Fruit fly (Drosophila melanogaster) whole organism, wandering third instar larva: Measurements from ENCODE around the gene CG8562.

ENCODE experiments used
- Abd-B ChIP-seq: fragments of >200 bp; optimal IDR thresholded peaks from 2 replicates; lab custom pipeline; 2017; ENCODE audit warnings: missing biosample characterization, missing genetic modification characterization
- CG32264 ChIP-seq: fragments of 200-800 bp; sonication (Bioruptor generic); optimal IDR thresholded peaks from 2 replicates; lab custom pipeline; 2016; ENCODE audit warnings: missing biosample characterization, missing genetic modification characterization
- CG9705 ChIP-seq: fragments of 200-800 bp; sonication (Bioruptor generic); optimal IDR thresholded peaks from 2 replicates; lab custom pipeline; 2018; ENCODE audit warnings: missing biosample characterization, mild to moderate bottlenecking, missing genetic modification characterization
- CrebA ChIP-seq: fragments of 200-800 bp; sonication (Bioruptor generic); optimal IDR thresholded peaks from 2 replicates; lab custom pipeline; 2016; ENCODE audit warnings: missing biosample characterization, mild to moderate bottlenecking, missing genetic modification characterization, borderline replicate concordance
- Dfd ChIP-seq: fragments of >200 bp; optimal IDR thresholded peaks from 2 replicates; lab custom pipeline; 2017; ENCODE audit warnings: missing biosample characterization, missing genetic modification characterization
- Dif ChIP-seq: fragments of 200-275, 200-300 bp; sonication (Bioruptor generic); optimal IDR thresholded peaks from 2 replicates; lab custom pipeline; 2018; ENCODE audit warnings: missing biosample characterization, missing genetic modification characterization; ENCODE audit not compliant: partially characterized antibody
- GATAd ChIP-seq: sonication (Bioruptor generic); optimal IDR thresholded peaks from 2 replicates; lab custom pipeline; 2016; ENCODE audit warnings: missing biosample characterization, missing genetic modification characterization
- HLH106 ChIP-seq: fragments of 200-800 bp; optimal IDR thresholded peaks from 3 replicates; lab custom pipeline; 2019; ENCODE audit warnings: missing biosample characterization, mild to moderate bottlenecking, missing genetic modification characterization, moderate library complexity
- Hnf4 ChIP-seq: fragments of 200-800 bp; sonication (Bioruptor generic); optimal IDR thresholded peaks from 2 replicates; lab custom pipeline; 2016; ENCODE audit warnings: missing biosample characterization, mild to moderate bottlenecking, missing genetic modification characterization
- Hr78 ChIP-seq: fragments of >200 bp; optimal IDR thresholded peaks from 2 replicates; lab custom pipeline; 2017; ENCODE audit warnings: missing biosample characterization, missing genetic modification characterization
- Hr83 ChIP-seq: fragments of 200-300 bp; sonication (Bioruptor generic); optimal IDR thresholded peaks from 2 replicates; lab custom pipeline; 2016; ENCODE audit warnings: missing biosample characterization, mild to moderate bottlenecking, missing genetic modification characterization, moderate library complexity; ENCODE audit not compliant: poor library complexity, severe bottlenecking
- Mio ChIP-seq: sonication (Bioruptor generic); optimal IDR thresholded peaks from 2 replicates; lab custom pipeline; 2016; ENCODE audit warnings: missing biosample characterization, missing genetic modification characterization
- Myc ChIP-seq: fragments of >200 bp; optimal IDR thresholded peaks from 2 replicates; lab custom pipeline; 2017
- N ChIP-seq: fragments of >200 bp; optimal IDR thresholded peaks from 2 replicates; lab custom pipeline; 2018; ENCODE audit warnings: missing biosample characterization, missing external identifiers, missing genetic modification characterization
- OdsH ChIP-seq: fragments of 200-800 bp; sonication (Bioruptor generic); optimal IDR thresholded peaks from 2 replicates; lab custom pipeline; 2016; ENCODE audit warnings: missing biosample characterization, mild to moderate bottlenecking, missing genetic modification characterization
- Rel ChIP-seq, 2 experiments: fragments of 200-800 bp; sonication (Bioruptor generic) in 1 of 2; optimal IDR thresholded peaks; 2 replicates in 1 of 2; 3 replicates in 1 of 2; lab custom pipeline; 2016 to 2019; ENCODE audit warnings: mild to moderate bottlenecking in 2 of 2, missing biosample characterization in 2 of 2, missing genetic modification characterization in 2 of 2, moderate library complexity in 1 of 2
- Vsx2 ChIP-seq: fragments of 200-300, 225-300 bp; sonication (Bioruptor generic); optimal IDR thresholded peaks from 2 replicates; lab custom pipeline; 2018; ENCODE audit warnings: missing biosample characterization, missing genetic modification characterization; ENCODE audit not compliant: partially characterized antibody
- br ChIP-seq: fragments of 200-800 bp; sonication (Bioruptor generic); optimal IDR thresholded peaks from 2 replicates; lab custom pipeline; 2016; ENCODE audit warnings: missing biosample characterization, missing genetic modification characterization
- brk ChIP-seq: fragments of 200-800 bp; sonication (Bioruptor generic); optimal IDR thresholded peaks from 2 replicates; lab custom pipeline; 2016; ENCODE audit warnings: missing biosample characterization, mild to moderate bottlenecking, missing genetic modification characterization
- dmrt93B ChIP-seq: fragments of 200-800 bp; sonication (Bioruptor generic); optimal IDR thresholded peaks from 2 replicates; lab custom pipeline; 2018; ENCODE audit warnings: missing biosample characterization, mild to moderate bottlenecking, missing genetic modification characterization
- dsf ChIP-seq: sonication (Bioruptor generic); optimal IDR thresholded peaks from 2 replicates; lab custom pipeline; 2016; ENCODE audit warnings: missing biosample characterization, missing genetic modification characterization, borderline replicate concordance
- ey ChIP-seq: fragments of 200-800 bp; sonication (Bioruptor generic); optimal IDR thresholded peaks from 2 replicates; lab custom pipeline; 2016; ENCODE audit warnings: missing biosample characterization, missing genetic modification characterization
- fru ChIP-seq: fragments of 200-800 bp; sonication (Bioruptor generic); optimal IDR thresholded peaks from 3 replicates; lab custom pipeline; 2016; ENCODE audit warnings: missing biosample characterization, mild to moderate bottlenecking, missing genetic modification characterization
- h ChIP-seq: fragments of 200-800 bp; sonication (Bioruptor generic); optimal IDR thresholded peaks from 3 replicates; lab custom pipeline; 2016; ENCODE audit warnings: missing biosample characterization, mild to moderate bottlenecking, missing genetic modification characterization
- jim ChIP-seq: fragments of 175-275, 200-325 bp; sonication (Bioruptor generic); optimal IDR thresholded peaks from 2 replicates; lab custom pipeline; 2016; ENCODE audit warnings: missing biosample characterization, mild to moderate bottlenecking, missing genetic modification characterization
- lola ChIP-seq: fragments of >200 bp; optimal IDR thresholded peaks from 2 replicates; lab custom pipeline; 2017; ENCODE audit warnings: missing biosample characterization, missing genetic modification characterization
- pan ChIP-seq: fragments of >200 bp; optimal IDR thresholded peaks from 2 replicates; lab custom pipeline; 2017
- psq ChIP-seq: fragments of 200-800 bp; sonication (Bioruptor generic); optimal IDR thresholded peaks from 3 replicates; lab custom pipeline; 2017; ENCODE audit warnings: missing biosample characterization, mild to moderate bottlenecking, missing genetic modification characterization, moderate library complexity
- rgr ChIP-seq: fragments of 200-800 bp; sonication (Bioruptor generic); optimal IDR thresholded peaks from 3 replicates; lab custom pipeline; 2016; ENCODE audit warnings: missing biosample characterization, mild to moderate bottlenecking, missing genetic modification characterization
- sage ChIP-seq: fragments of 200-800 bp; sonication (Bioruptor generic); optimal IDR thresholded peaks from 2 replicates; lab custom pipeline; 2016; ENCODE audit warnings: missing biosample characterization, mild to moderate bottlenecking, missing genetic modification characterization
- sv ChIP-seq: fragments of 200-800 bp; sonication (Bioruptor generic); optimal IDR thresholded peaks from 3 replicates; lab custom pipeline; 2016; ENCODE audit warnings: missing biosample characterization, missing genetic modification characterization
- tai ChIP-seq: sonication (Bioruptor generic); optimal IDR thresholded peaks from 2 replicates; lab custom pipeline; 2016; ENCODE audit warnings: missing biosample characterization, missing genetic modification characterization
- usp ChIP-seq: fragments of >200 bp; optimal IDR thresholded peaks from 2 replicates; lab custom pipeline; 2017; ENCODE audit warnings: missing biosample characterization, missing genetic modification characterization
- woc ChIP-seq: sonication (Bioruptor generic); optimal IDR thresholded peaks from 2 replicates; lab custom pipeline; 2016; ENCODE audit warnings: missing biosample characterization, mild to moderate bottlenecking, missing genetic modification characterization

CG8562 gene

DNA sequence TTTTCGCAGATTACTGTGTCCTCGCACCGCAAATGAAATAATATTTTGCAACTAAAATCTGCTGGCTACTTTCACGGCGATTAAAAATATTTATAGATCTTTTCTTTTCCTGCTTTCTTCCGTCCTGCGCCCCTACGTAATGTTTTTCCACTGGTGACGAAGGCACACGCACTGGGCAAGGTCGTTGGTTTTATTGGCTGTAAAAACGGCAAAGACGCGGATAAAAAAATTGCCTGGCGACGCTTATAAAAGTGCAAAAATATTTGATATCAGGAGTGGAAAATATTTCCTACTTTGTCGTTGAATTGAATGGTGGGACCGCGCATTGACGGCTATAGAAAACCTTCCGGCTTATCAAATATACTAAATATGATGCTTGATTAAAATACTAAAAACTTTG, 29.2 kb upstream of the CG8562 start, which contains the start of gene Sh3beta:
Sh3beta (minus strand) TSS at position 327 of the 400 bp plus-strand sequence.
- TF ChIP-seq Hr78 (GFP tag; lab: Kevin White, UChicago) (no peak), sage (GFP tag; lab: Kevin White, UChicago) (peak; percentile 20)

DNA sequence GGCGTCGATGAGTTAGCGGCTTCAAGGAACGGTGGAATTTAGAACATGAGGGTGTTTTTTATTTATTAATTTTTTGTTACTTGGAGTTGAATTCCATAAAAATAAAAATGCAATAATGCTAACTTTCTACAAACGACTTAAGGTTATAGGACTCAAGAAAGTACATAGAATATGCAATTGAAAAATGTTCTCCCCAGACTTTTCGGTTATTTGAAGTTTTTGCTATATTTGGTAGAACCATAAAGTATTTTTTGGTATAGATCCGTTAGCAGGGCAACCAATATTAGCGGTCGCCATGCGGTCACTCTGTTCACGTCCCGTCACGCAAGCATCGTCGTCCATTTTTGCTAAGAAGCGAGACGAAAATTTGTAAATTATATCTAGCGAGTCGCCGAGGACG, 28.5 kb upstream of the CG8562 start, which contains the start of gene akirin:
akirin (plus strand) TSS at position 301 of the 400 bp plus-strand sequence.
- TF ChIP-seq woc (GFP tag; lab: Kevin White, UChicago) (no peak), Myc (peak; percentile 4), Hnf4 (GFP tag; lab: Kevin White, UChicago) (no peak), h (GFP tag; lab: Kevin White, UChicago) (no peak), Mio (no peak), lola (no peak), OdsH (GFP tag; lab: Kevin White, UChicago) (no peak)

DNA sequence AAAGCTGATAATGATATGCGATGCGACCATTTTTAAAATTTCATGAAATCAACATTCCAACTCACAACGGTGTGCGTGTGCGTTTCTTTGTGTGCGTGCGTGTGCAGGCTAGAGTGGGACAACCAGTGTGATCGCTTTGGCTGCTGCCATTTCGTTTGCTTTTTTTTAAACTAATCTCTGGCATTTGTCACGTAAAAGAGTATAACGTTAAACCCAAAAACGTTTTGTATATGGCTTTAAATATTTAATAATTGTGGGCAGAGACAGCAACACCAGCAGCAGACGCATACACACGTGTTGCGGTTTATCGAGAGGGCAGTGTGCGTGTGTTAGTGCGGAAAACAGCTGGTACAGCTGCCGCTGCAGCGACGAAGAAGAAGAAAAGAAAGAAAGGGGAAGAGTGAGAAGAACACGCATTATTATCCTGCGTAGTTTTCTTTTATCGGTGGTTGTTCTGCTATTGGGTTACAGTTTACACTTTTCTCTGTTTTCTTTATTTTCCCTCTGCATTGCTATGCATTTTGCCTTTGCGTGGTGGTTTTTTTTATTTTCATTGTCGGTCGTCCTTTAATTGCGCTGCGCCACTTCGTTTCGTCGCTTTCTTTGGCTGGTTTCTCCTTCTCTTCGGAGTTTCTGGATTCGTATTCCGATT, 27.7 kb upstream of the CG8562 start:
- TF ChIP-seq fru: no peak
- no peak for TF ChIP-seq HLH106
- TF ChIP-seq Abd-B: no peak
- no peak for TF ChIP-seq dmrt93B (GFP tag; lab: Kevin White, UChicago)
- TF ChIP-seq N (GFP tag; lab: Kevin White, UChicago): peak; percentile 79
- peak; percentile 81 for TF ChIP-seq psq (GFP tag; lab: Kevin White, UChicago)
- peak; percentile 7 for TF ChIP-seq Hr78 (GFP tag; lab: Kevin White, UChicago)
- TF ChIP-seq Hr83 (GFP tag; lab: Kevin White, UChicago): peak; percentile 1
- no peak for TF ChIP-seq rgr (GFP tag; lab: Kevin White, UChicago)
- TF ChIP-seq h (GFP tag; lab: Kevin White, UChicago): peak; percentile 41
- TF ChIP-seq tai (GFP tag; lab: Kevin White, UChicago): no peak
- TF ChIP-seq sv (GFP tag; lab: Kevin White, UChicago): no peak
- no peak for TF ChIP-seq Hnf4 (GFP tag; lab: Kevin White, UChicago)
- TF ChIP-seq Rel (GFP tag; optimal IDR thresholded peaks at IDR 0.05; lab: Kevin White, UChicago): no peak
- TF ChIP-seq Rel (tag; optimal IDR thresholded peaks at IDR 0.05; lab: Kevin White, UChicago): peak; percentile 39

DNA sequence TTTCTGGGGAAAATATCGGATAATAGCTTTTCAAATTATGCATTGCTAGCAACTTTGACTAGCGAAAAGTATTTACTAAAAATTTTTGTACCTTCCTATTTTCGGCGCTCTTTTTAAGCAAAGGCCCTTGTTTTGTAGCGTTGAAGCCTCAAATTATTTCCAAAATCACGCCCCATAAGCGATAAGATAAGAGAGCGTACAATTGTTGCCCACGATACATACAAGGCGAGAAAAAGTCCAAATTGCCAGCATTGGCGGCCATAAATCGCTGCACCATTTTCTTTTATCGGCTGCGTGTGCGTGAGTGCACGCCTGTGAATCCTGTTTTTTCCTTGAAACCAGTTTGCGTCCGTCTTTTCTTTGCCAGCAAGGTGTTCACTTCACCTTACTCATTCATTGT, 26.8 kb upstream of the CG8562 start:
- TF ChIP-seq Dif (no peak), Hr78 (GFP tag; lab: Kevin White, UChicago) (no peak), usp (GFP tag; lab: Kevin White, UChicago) (no peak), jim (GFP tag; lab: Kevin White, UChicago) (no peak), Myc (peak; percentile 54), woc (GFP tag; lab: Kevin White, UChicago) (peak; percentile 49), pan (lab: Kevin White, UChicago) (no peak), sv (GFP tag; lab: Kevin White, UChicago) (no peak)

DNA sequence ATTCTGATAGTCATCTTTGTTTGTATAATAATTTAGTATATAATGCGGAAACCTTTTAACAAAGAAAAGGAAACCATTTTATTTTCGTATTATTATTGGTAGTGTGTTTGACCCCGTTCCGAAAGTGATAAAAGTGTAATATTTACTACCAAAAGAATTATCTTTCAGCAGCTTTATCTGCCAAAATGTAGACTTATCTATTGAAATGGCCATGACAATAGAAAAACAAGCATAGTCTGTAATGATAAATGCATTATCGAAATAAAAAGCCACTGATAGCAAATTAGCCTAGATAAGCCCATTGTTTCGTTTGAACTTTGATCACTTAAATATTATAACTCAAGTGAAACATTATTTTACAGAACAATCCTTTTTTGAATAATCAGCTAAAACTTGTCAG, 21.9 kb upstream of the CG8562 start:
- TF ChIP-seq br: peak; percentile 18
- no peak for TF ChIP-seq GATAd (GFP tag; lab: Kevin White, UChicago)
- TF ChIP-seq brk (GFP tag; lab: Kevin White, UChicago): peak; percentile 21
- TF ChIP-seq, all 38 proteins: peak for 2

DNA sequence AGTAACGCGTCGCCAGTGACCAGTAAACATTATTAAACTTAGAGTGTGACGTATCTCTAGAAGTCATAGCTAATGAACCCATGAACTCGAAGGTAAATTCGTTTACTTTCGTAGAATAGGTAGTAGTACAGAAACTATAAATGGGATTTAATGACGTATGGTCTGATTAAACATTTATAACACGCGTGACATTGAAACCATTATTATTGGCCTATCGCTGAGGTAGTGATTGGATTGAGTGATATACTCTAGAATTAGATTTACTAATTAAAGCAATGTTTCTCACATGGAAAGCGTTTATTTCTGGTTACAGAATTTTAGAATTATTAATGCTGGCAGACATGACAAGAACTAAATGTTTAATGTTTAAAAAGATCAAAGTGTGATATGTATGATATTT, 21.3 kb upstream of the CG8562 start:
- TF ChIP-seq br: no peak
- no peak for TF ChIP-seq tai (GFP tag; lab: Kevin White, UChicago)
- TF ChIP-seq brk (GFP tag; lab: Kevin White, UChicago): no peak
- TF ChIP-seq Vsx2: no peak
- TF ChIP-seq ey (GFP tag; lab: Kevin White, UChicago): no peak
- TF ChIP-seq CrebA (GFP tag; lab: Kevin White, UChicago): no peak
- no peak for TF ChIP-seq GATAd (GFP tag; lab: Kevin White, UChicago)
- TF ChIP-seq fru: no peak
- TF ChIP-seq Hr78 (GFP tag; lab: Kevin White, UChicago): no peak
- no peak for TF ChIP-seq N (GFP tag; lab: Kevin White, UChicago)
- TF ChIP-seq Abd-B: no peak
- TF ChIP-seq sv (GFP tag; lab: Kevin White, UChicago): no peak
- TF ChIP-seq Hr83 (GFP tag; lab: Kevin White, UChicago): no peak
- TF ChIP-seq CG9705 (GFP tag; lab: Kevin White, UChicago): no peak
- no peak for TF ChIP-seq CG32264
- TF ChIP-seq Dfd (GFP tag; lab: Kevin White, UChicago): no peak
- no peak for TF ChIP-seq Hnf4 (GFP tag; lab: Kevin White, UChicago)
- TF ChIP-seq h (GFP tag; lab: Kevin White, UChicago): no peak
- TF ChIP-seq dsf (GFP tag; lab: Kevin White, UChicago): no peak
